Fruit fly (Drosophila melanogaster): ENCODE measurements around the gene CG14689.

The CG14689 gene

dm6 chr3R:10675101-10675500 is 35.9 kb downstream of the CG14689 start (continued):
- TF ChIP-seq CG32772 (GFP tag; IDR thresholded peaks at IDR 0.05) (no peak), dysf (GFP tag; IDR thresholded peaks at IDR 0.05) (no peak), CG11456 (GFP tag; IDR thresholded peaks at IDR 0.05) (no peak), CG17361 (GFP tag; IDR thresholded peaks at IDR 0.05) (peak; percentile 41; the same call in 1 of the 3 replicates), tna (GFP tag; IDR thresholded peaks at IDR 0.05; ENCODE audit: partially characterized antibody) (no peak), CG6654 (GFP tag; optimal IDR thresholded peaks at IDR 0.05) (no peak), psq (GFP tag; optimal IDR thresholded peaks at IDR 0.05) (no peak), Lhr (GFP tag; optimal IDR thresholded peaks at IDR 0.05) (peak; percentile 93), maf-S (GFP tag; optimal IDR thresholded peaks at IDR 0.05) (peak; percentile 48), Hr3 (GFP tag; optimal IDR thresholded peaks at IDR 0.05) (no peak), ci (GFP tag; IDR thresholded peaks at IDR 0.05) (no peak; the same call in 2 of the 3 replicates), CG9876 (GFP tag; optimal IDR thresholded peaks at IDR 0.05) (peak; percentile 61), Rfx (GFP tag; IDR thresholded peaks at IDR 0.05) (peak; percentile 48), CG7928 (GFP tag; optimal IDR thresholded peaks at IDR 0.05) (peak; percentile 13), CG8089 (GFP tag; optimal IDR thresholded peaks at IDR 0.05) (no peak), sob (GFP tag; IDR thresholded peaks at IDR 0.05) (peak; percentile 68), so (GFP tag; IDR thresholded peaks at IDR 0.05) (no peak), stwl (tag; optimal IDR thresholded peaks at IDR 0.05) (peak; percentile 85), hbn (GFP tag; IDR thresholded peaks at IDR 0.05; ENCODE audit: partially characterized antibody) (peak; percentile 74), lilli (GFP tag; optimal IDR thresholded peaks at IDR 0.05) (peak; percentile 3), GATAe (GFP tag; conservative IDR thresholded peaks at IDR 0.05) (peak; percentile 19; the same call in 1 of the 2 replicates), fd96Cb (tag; optimal IDR thresholded peaks at IDR 0.05) (no peak), Blimp-1 (GFP tag; optimal IDR thresholded peaks at IDR 0.05) (peak; percentile 17), klu (GFP tag; IDR thresholded peaks at IDR 0.05) (no peak), knrl (GFP tag; IDR thresholded peaks at IDR 0.05; ENCODE audit: partially characterized antibody) (peak; percentile 92), CG18599 (GFP tag; optimal IDR thresholded peaks at IDR 0.05) (peak; percentile 54), CG6689 (GFP tag; IDR thresholded peaks at IDR 0.05) (no peak), Doc2 (GFP tag; IDR thresholded peaks at IDR 0.05) (no peak), Asciz (GFP tag; optimal IDR thresholded peaks at IDR 0.05) (no peak), gfzf (GFP tag; optimal IDR thresholded peaks at IDR 0.05) (peak; percentile 55), Fer1 (GFP tag; optimal IDR thresholded peaks at IDR 0.05) (peak; percentile 84), CG14965 (GFP tag; optimal IDR thresholded peaks at IDR 0.05; ENCODE audit: borderline replicate concordance) (peak; percentile 24), lab (GFP tag; optimal IDR thresholded peaks at IDR 0.05) (peak; percentile 65), pita (GFP tag; optimal IDR thresholded peaks at IDR 0.05) (peak; percentile 99), Elba2 (GFP tag; optimal IDR thresholded peaks at IDR 0.05) (no peak), CG9215 (GFP tag; IDR thresholded peaks at IDR 0.05) (no peak), CG7963 (GFP tag; IDR thresholded peaks at IDR 0.05; ENCODE audit: partially characterized antibody) (peak; percentile 41; the same call in 1 of the 3 replicates), CG8765 (GFP tag; IDR thresholded peaks at IDR 0.05) (no peak), Jarid2 (GFP tag; optimal IDR thresholded peaks at IDR 0.05) (peak; percentile 30), CG16815 (GFP tag; optimal IDR thresholded peaks at IDR 0.05) (no peak), CG30403 (GFP tag; optimal IDR thresholded peaks at IDR 0.05) (no peak), Six4 (GFP tag; optimal IDR thresholded peaks at IDR 0.05) (no peak), CG10979 (tag; optimal IDR thresholded peaks at IDR 0.05) (peak; percentile 35), org-1 (GFP tag; optimal IDR thresholded peaks at IDR 0.05) (no peak), CG18764 (GFP tag; optimal IDR thresholded peaks at IDR 0.05) (no peak), PHDP (tag; optimal IDR thresholded peaks at IDR 0.05) (peak; percentile 31), vfl (GFP tag; optimal IDR thresholded peaks at IDR 0.05) (peak; percentile 16), CG8924 (tag; optimal IDR thresholded peaks at IDR 0.05) (no peak), Gsc (GFP tag; IDR thresholded peaks at IDR 0.05) (no peak), pho (GFP tag; optimal IDR thresholded peaks at IDR 0.05) (peak; percentile 62), ewg (GFP tag; optimal IDR thresholded peaks at IDR 0.05) (no peak)

All from whole organism, embryonic.